Worm (Caenorhabditis elegans) whole organism, L3 larva: ENCODE results near the gene F17C8.7.
A peak's percentile ranks its signal among the peaks of the same experiment; 100 is the strongest.

ENCODE experiments used
- R02D3.7 ChIP-seq: fragments of 150-350 bp; optimal IDR thresholded peaks from 2 replicates; lab custom pipeline; 2014; ENCODE audit warnings: missing biosample characterization, missing genetic modification characterization
- ZK546.5 ChIP-seq: sonication (generic microtip); optimal IDR thresholded peaks from 2 replicates; lab custom pipeline; 2017; ENCODE audit warnings: missing biosample characterization, missing genetic modification characterization
- aly-2 ChIP-seq: fragments of 150-350 bp; optimal IDR thresholded peaks from 2 replicates; lab custom pipeline; 2014; ENCODE audit warnings: missing biosample characterization, missing genetic modification characterization
- ama-1 ChIP-seq: fragments of 150-350 bp; optimal IDR thresholded peaks from 2 replicates; lab custom pipeline; 2018
- ceh-16 ChIP-seq: sonication (generic microtip); optimal IDR thresholded peaks from 2 replicates; lab custom pipeline; 2017; ENCODE audit warnings: missing biosample characterization, missing genetic modification characterization
- ceh-28 ChIP-seq: fragments of 150-350 bp; optimal IDR thresholded peaks from 2 replicates; lab custom pipeline; 2014; ENCODE audit warnings: missing biosample characterization, missing genetic modification reagents, missing genetic modification characterization
- ceh-82 ChIP-seq: fragments of 150-350 bp; optimal IDR thresholded peaks from 2 replicates; lab custom pipeline; 2014; ENCODE audit warnings: missing biosample characterization, missing genetic modification characterization
- ceh-9 ChIP-seq: sonication (generic microtip); optimal IDR thresholded peaks from 2 replicates; lab custom pipeline; 2018; ENCODE audit warnings: missing biosample characterization, missing genetic modification characterization
- daf-12 ChIP-seq: fragments of 150-350 bp; optimal IDR thresholded peaks from 2 replicates; lab custom pipeline; 2014; ENCODE audit warnings: missing biosample characterization, missing genetic modification reagents, missing genetic modification characterization
- egl-27 ChIP-seq: sonication (generic microtip); optimal IDR thresholded peaks from 4 replicates; lab custom pipeline; 2017; ENCODE audit warnings: missing biosample characterization, missing genetic modification reagents, missing genetic modification characterization
- egl-5 ChIP-seq: fragments of 150-350 bp; optimal IDR thresholded peaks from 2 replicates; lab custom pipeline; 2017; ENCODE audit warnings: missing biosample characterization, missing genetic modification reagents, missing genetic modification characterization, inconsistent platforms
- elt-1 ChIP-seq: fragments of 150-350 bp; optimal IDR thresholded peaks from 2 replicates; lab custom pipeline; 2014; ENCODE audit warnings: missing biosample characterization, missing genetic modification characterization
- elt-2 ChIP-seq: sonication (generic microtip); optimal IDR thresholded peaks from 2 replicates; lab custom pipeline; 2016; ENCODE audit warnings: missing genetic modification reagents, mild to moderate bottlenecking, missing genetic modification characterization, missing compliant biosample characterization
- fkh-2 ChIP-seq: fragments of 150-350 bp; optimal IDR thresholded peaks from 2 replicates; lab custom pipeline; 2014; ENCODE audit warnings: missing biosample characterization, missing genetic modification reagents, missing genetic modification characterization
- fos-1 ChIP-seq: fragments of 150-350 bp; optimal IDR thresholded peaks from 2 replicates; lab custom pipeline; 2014; ENCODE audit warnings: missing biosample characterization, missing genetic modification characterization
- hmg-11 ChIP-seq: sonication (generic microtip); optimal IDR thresholded peaks from 2 replicates; lab custom pipeline; 2016; ENCODE audit warnings: missing genetic modification characterization, missing compliant biosample characterization
- jun-1 ChIP-seq: fragments of 150-350 bp; optimal IDR thresholded peaks from 2 replicates; lab custom pipeline; 2014; ENCODE audit warnings: missing biosample characterization, missing genetic modification reagents, missing genetic modification characterization
- lin-15B ChIP-seq: fragments of 150-350 bp; optimal IDR thresholded peaks from 2 replicates; lab custom pipeline; 2014; ENCODE audit warnings: missing biosample characterization, missing genetic modification characterization
- lin-39 ChIP-seq: fragments of 150-350 bp; optimal IDR thresholded peaks from 2 replicates; lab custom pipeline; 2018; ENCODE audit warnings: missing biosample characterization, missing genetic modification reagents, missing genetic modification characterization
- mdl-1 ChIP-seq: fragments of 150-350 bp; optimal IDR thresholded peaks from 2 replicates; lab custom pipeline; 2014; ENCODE audit warnings: missing biosample characterization, missing genetic modification characterization
- mml-1 ChIP-seq: fragments of 150-350 bp; sonication (generic microtip); optimal IDR thresholded peaks from 3 replicates; lab custom pipeline; 2014; ENCODE audit warnings: missing biosample characterization, missing genetic modification characterization
- nfya-1 ChIP-seq: sonication (generic microtip); optimal IDR thresholded peaks from 2 replicates; lab custom pipeline; 2017; ENCODE audit warnings: missing genetic modification characterization, mild to moderate bottlenecking, missing compliant biosample characterization, antibody characterized with exemption, moderate library complexity; ENCODE audit not compliant: insufficient read depth
- nhr-11 ChIP-seq: fragments of 150-350 bp; optimal IDR thresholded peaks from 2 replicates; lab custom pipeline; 2014; ENCODE audit warnings: missing biosample characterization, missing genetic modification characterization
- nhr-12 ChIP-seq: fragments of 150-350 bp; optimal IDR thresholded peaks from 2 replicates; lab custom pipeline; 2014; ENCODE audit warnings: missing biosample characterization, missing genetic modification characterization
- nhr-23 ChIP-seq: fragments of 150-350 bp; optimal IDR thresholded peaks from 2 replicates; lab custom pipeline; 2014; ENCODE audit warnings: missing biosample characterization, missing genetic modification reagents, missing genetic modification characterization
- nhr-237 ChIP-seq: fragments of 150-350 bp; optimal IDR thresholded peaks from 2 replicates; lab custom pipeline; 2014; ENCODE audit warnings: missing biosample characterization, missing genetic modification characterization
- nhr-25 ChIP-seq: sonication (generic microtip); optimal IDR thresholded peaks from 2 replicates; lab custom pipeline; 2017; ENCODE audit warnings: missing biosample characterization, missing genetic modification characterization
- nhr-28 ChIP-seq: fragments of 150-350 bp; optimal IDR thresholded peaks from 2 replicates; lab custom pipeline; 2014; ENCODE audit warnings: missing biosample characterization, missing genetic modification characterization
- nhr-43 ChIP-seq: sonication (generic microtip); optimal IDR thresholded peaks from 2 replicates; lab custom pipeline; 2016; ENCODE audit warnings: mild to moderate bottlenecking, missing genetic modification characterization, missing compliant biosample characterization; ENCODE audit not compliant: poor library complexity, severe bottlenecking
- nhr-67 ChIP-seq: fragments of 150-350 bp; optimal IDR thresholded peaks from 2 replicates; lab custom pipeline; 2014; ENCODE audit warnings: missing biosample characterization, missing genetic modification characterization
- pha-4 ChIP-seq: fragments of 150-350 bp; optimal IDR thresholded peaks from 2 replicates; lab custom pipeline; 2014; ENCODE audit warnings: missing biosample characterization, missing genetic modification reagents, missing genetic modification characterization
- pqm-1 ChIP-seq: fragments of 150-350 bp; optimal IDR thresholded peaks from 2 replicates; lab custom pipeline; 2017; ENCODE audit warnings: missing biosample characterization, missing genetic modification characterization, inconsistent platforms
- sea-2 ChIP-seq: fragments of 150-350 bp; sonication (generic microtip); optimal IDR thresholded peaks from 4 replicates; lab custom pipeline; 2014; ENCODE audit warnings: missing biosample characterization, missing genetic modification reagents, missing genetic modification characterization
- skn-1 ChIP-seq: fragments of 150-350 bp; optimal IDR thresholded peaks from 2 replicates; lab custom pipeline; 2014; ENCODE audit warnings: missing biosample characterization, missing genetic modification characterization
- snpc-4 ChIP-seq: fragments of 150-350 bp; optimal IDR thresholded peaks from 2 replicates; lab custom pipeline; 2014; ENCODE audit warnings: missing biosample characterization, missing genetic modification characterization
- tbx-2 ChIP-seq: sonication (generic microtip); optimal IDR thresholded peaks from 2 replicates; lab custom pipeline; 2016; ENCODE audit warnings: mild to moderate bottlenecking, missing genetic modification characterization, missing compliant biosample characterization
- unc-39 ChIP-seq: sonication (generic microtip); optimal IDR thresholded peaks from 4 replicates; lab custom pipeline; 2017; ENCODE audit warnings: missing biosample characterization, missing genetic modification characterization
- unc-62 ChIP-seq: fragments of 150-350 bp; sonication (generic microtip); optimal IDR thresholded peaks from 4 replicates; lab custom pipeline; 2014; ENCODE audit warnings: missing biosample characterization, missing genetic modification reagents, missing genetic modification characterization
- ztf-11 ChIP-seq: fragments of 150-350 bp; optimal IDR thresholded peaks from 2 replicates; lab custom pipeline; 2014; ENCODE audit warnings: missing biosample characterization, missing genetic modification characterization
- ztf-4 ChIP-seq: fragments of 150-350 bp; optimal IDR thresholded peaks from 2 replicates; lab custom pipeline; 2014; ENCODE audit warnings: missing biosample characterization, missing genetic modification characterization

The F17C8.7 gene

DNA sequence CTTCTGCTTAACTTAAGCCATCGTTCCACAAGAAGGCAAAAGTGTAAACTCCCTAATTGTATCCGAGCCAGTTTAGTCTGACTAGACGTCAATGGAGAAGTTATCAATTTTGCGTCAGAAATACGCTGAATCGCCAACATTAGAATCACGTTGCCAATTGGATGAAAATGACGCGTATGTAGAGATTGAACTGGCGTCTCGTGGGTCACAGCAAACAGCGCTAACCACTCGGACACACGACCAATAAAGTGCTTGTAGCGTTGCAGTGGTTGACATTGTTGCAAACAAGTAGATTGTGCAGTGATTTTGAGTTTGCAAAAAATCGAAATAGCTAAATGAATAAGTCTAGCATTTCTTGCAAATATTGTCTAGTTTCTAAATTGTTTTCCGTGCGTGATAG, 45.9 kb upstream of the F17C8.7 start (continued):
- TF ChIP-seq lin-15B (tag; lab: Kevin White, UChicago) (peak; percentile 28), ztf-4 (peak; percentile 40), R02D3.7 (no peak), daf-12 (tag; lab: Kevin White, UChicago) (no peak), nhr-25 (tag; lab: Kevin White, UChicago) (peak; percentile 66)
- TF ChIP-seq, all 47 proteins: peak for 19

DNA sequence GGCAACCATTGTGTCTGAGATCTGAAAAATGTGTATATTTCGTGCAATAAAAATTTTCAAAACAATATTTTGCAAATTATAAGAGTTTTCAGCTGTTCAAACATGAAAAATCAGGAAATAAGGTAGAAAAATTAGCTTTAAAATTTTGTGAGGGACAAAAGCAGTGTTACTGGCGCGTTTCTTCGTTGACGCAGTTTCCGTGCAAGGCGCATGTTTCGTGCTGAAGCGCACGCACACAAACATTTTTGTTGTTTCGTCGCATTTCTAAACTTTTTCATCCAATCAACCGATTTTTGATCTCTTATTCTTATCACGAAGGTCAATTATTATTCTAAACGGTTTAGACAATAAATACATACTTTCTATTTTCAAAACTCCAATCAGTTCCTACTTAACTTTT, 42.3 kb upstream of the F17C8.7 start, which contains the start of gene nifk-1:
TSS of gene nifk-1 (minus strand) at position 27 of the 400 bp plus-strand sequence.
- TF ChIP-seq nhr-28, result no peak
- TF ChIP-seq nhr-25 (tag; lab: Kevin White, UChicago), result peak; percentile 54
- peak; percentile 70 for TF ChIP-seq lin-15B (tag; lab: Kevin White, UChicago)
- peak; percentile 65 for TF ChIP-seq nfya-1 (tag; lab: Kevin White, UChicago)
- no peak for TF ChIP-seq ZK546.5 (tag; lab: Kevin White, UChicago)
- no peak for TF ChIP-seq unc-39 (tag; lab: Kevin White, UChicago)
- TF ChIP-seq elt-2 (tag; lab: Kevin White, UChicago), result peak; percentile 67
- no peak for TF ChIP-seq daf-12 (tag; lab: Kevin White, UChicago)
- peak; percentile 64 for TF ChIP-seq jun-1 (tag; lab: Kevin White, UChicago)
- no peak for TF ChIP-seq nhr-12 (tag; lab: Kevin White, UChicago)
- TF ChIP-seq skn-1 (tag; lab: Kevin White, UChicago), result no peak
- TF ChIP-seq hmg-11 (tag; lab: Kevin White, UChicago), result peak; percentile 74
- TF ChIP-seq pqm-1, result peak; percentile 12
- peak; percentile 1 for TF ChIP-seq ama-1 (lab: Kevin White, UChicago)
- peak; percentile 8 for TF ChIP-seq R02D3.7
- TF ChIP-seq nhr-23 (tag; lab: Kevin White, UChicago), result peak; percentile 80
- TF ChIP-seq ceh-16 (tag; lab: Kevin White, UChicago), result no peak
- TF ChIP-seq lin-39, result peak; percentile 55
- TF ChIP-seq pha-4 (tag; lab: Kevin White, UChicago), result peak; percentile 86
- no peak for TF ChIP-seq fkh-2 (tag; lab: Kevin White, UChicago)
- no peak for TF ChIP-seq nhr-237 (tag; lab: Kevin White, UChicago)
- peak; percentile 80 for TF ChIP-seq snpc-4
- peak; percentile 8 for TF ChIP-seq ceh-28 (tag; lab: Kevin White, UChicago)
- peak; percentile 6 for TF ChIP-seq nhr-43 (tag; lab: Kevin White, UChicago)

DNA sequence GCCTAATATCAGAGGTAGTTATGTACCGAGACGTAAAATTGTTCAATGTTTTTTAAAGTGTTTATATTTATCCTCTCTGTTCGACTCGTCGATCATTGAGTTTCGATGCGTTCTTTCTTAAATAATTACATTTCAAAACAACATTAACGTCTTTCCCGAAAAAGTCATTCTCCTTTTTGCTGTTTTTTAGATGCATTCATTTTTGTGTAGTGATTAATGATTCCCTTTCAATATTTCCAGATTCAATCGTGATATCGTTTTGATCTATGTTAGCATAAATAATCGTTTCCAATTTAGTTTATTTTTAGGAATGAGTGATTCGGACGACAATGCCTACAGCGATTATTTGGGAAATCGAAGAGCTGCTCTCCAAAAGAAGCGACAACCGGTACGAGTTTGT, 41.8 kb upstream of the F17C8.7 start, which contains the start of gene T04A8.8:
TSS of gene T04A8.8 (plus strand) at position 301 of the 400 bp plus-strand sequence.
- TF ChIP-seq ceh-82 (tag; lab: Kevin White, UChicago) (no peak), aly-2 (no peak), ZK546.5 (tag; lab: Kevin White, UChicago) (no peak), egl-5 (no peak), elt-1 (tag; lab: Kevin White, UChicago) (no peak), nhr-11 (tag; lab: Kevin White, UChicago) (no peak), nhr-43 (tag; lab: Kevin White, UChicago) (no peak), nhr-23 (tag; lab: Kevin White, UChicago) (no peak), tbx-2 (tag; lab: Kevin White, UChicago) (no peak), nhr-25 (tag; lab: Kevin White, UChicago) (no peak), mdl-1 (tag; lab: Kevin White, UChicago) (no peak), unc-62 (GFP tag; lab: Kevin White, UChicago) (no peak)
- TF ChIP-seq, all 47 proteins: peak for 0

DNA sequence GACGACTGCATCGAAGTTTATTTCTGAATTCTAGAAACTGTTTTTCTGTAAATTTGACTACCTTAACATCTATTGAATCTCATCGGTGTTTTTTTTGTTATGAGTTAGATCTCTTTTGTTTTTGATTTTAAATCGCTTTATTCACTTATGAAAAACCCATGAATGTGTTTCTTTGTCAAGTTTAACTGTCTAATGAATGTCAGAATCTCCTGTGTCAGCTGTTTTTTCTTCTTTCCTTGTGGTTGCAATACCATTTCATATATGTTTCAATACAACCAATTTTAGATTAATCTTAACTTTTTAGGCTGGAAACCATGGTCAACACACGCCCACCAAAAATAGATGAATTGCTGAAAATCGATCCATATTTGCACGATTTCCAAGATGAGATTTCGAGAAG, 40.5 kb upstream of the F17C8.7 start, which contains the start of gene T04A8.7:
TSS of gene T04A8.7 (plus strand) at position 301 of the 400 bp plus-strand sequence.
- TF ChIP-seq unc-39 (tag; lab: Kevin White, UChicago), result no peak
- no peak for TF ChIP-seq ceh-16 (tag; lab: Kevin White, UChicago)
- no peak for TF ChIP-seq nhr-25 (tag; lab: Kevin White, UChicago)
- TF ChIP-seq ZK546.5 (tag; lab: Kevin White, UChicago), result no peak
- no peak for TF ChIP-seq ceh-9 (tag; lab: Kevin White, UChicago)
- no peak for TF ChIP-seq hmg-11 (tag; lab: Kevin White, UChicago)
- TF ChIP-seq, all 47 proteins: peak for 0

DNA sequence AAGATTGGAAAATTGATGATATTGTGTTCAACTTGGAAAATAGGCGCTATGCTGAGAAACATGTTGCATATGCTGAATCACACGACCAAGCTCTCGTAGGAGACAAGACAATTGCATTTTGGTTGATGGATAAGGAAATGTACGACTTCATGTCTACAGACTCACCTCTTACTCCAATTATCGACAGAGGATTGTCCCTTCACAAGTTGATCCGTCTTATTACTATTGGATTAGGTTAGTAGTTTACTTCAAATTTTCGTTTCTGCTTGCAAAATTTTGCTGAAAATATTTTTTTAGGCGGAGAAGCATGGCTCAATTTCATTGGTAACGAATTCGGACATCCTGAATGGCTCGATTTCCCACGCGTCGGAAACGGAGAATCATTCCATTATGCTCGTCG, 38.6 kb upstream of the F17C8.7 start:
- TF ChIP-seq unc-62 (GFP tag; lab: Kevin White, UChicago) (no peak), egl-27 (tag; lab: Kevin White, UChicago) (no peak), nhr-23 (tag; lab: Kevin White, UChicago) (no peak), aly-2 (no peak), lin-39 (no peak), tbx-2 (tag; lab: Kevin White, UChicago) (no peak), fos-1 (tag; lab: Kevin White, UChicago) (no peak), nhr-67 (tag; lab: Kevin White, UChicago) (no peak), mml-1 (tag; lab: Kevin White, UChicago) (no peak), ceh-16 (tag; lab: Kevin White, UChicago) (no peak), hmg-11 (tag; lab: Kevin White, UChicago) (no peak), sea-2 (GFP tag; lab: Kevin White, UChicago) (no peak), ztf-11 (tag; lab: Kevin White, UChicago) (no peak), nhr-28 (no peak), egl-5 (no peak), ZK546.5 (tag; lab: Kevin White, UChicago) (no peak), nhr-237 (tag; lab: Kevin White, UChicago) (no peak), nfya-1 (tag; lab: Kevin White, UChicago) (no peak), nhr-11 (tag; lab: Kevin White, UChicago) (no peak)
